Fruit fly (Drosophila melanogaster) whole organism, embryonic: ENCODE data around the gene CG1494.

Experiments used
- B-H2 ChIP-seq: fragments of 200-800 bp; sonication (Bioruptor generic); optimal IDR thresholded peaks from 2 replicates; lab custom pipeline; 2018; ENCODE audit warnings: missing biosample characterization, mild to moderate bottlenecking, missing genetic modification characterization
- CG13624 ChIP-seq: fragments of 200-800 bp; sonication (Bioruptor generic); optimal IDR thresholded peaks from 2 replicates; lab custom pipeline; 2016; ENCODE audit warnings: missing biosample characterization, missing genetic modification characterization
- CG14710 ChIP-seq: fragments of 200-800 bp; sonication (Bioruptor generic); optimal IDR thresholded peaks from 3 replicates; lab custom pipeline; 2019; ENCODE audit warnings: missing biosample characterization, mild to moderate bottlenecking, missing genetic modification characterization, moderate library complexity
- CG15269 ChIP-seq: fragments of 200-800 bp; sonication (Bioruptor generic); optimal IDR thresholded peaks from 2 replicates; lab custom pipeline; 2018; ENCODE audit warnings: missing biosample characterization, mild to moderate bottlenecking, missing genetic modification characterization, moderate library complexity
- CG15514 ChIP-seq: fragments of 200-800 bp; sonication (Bioruptor generic); optimal IDR thresholded peaks from 3 replicates; lab custom pipeline; 2017; ENCODE audit warnings: missing biosample characterization, missing genetic modification characterization, mild to moderate bottlenecking, moderate library complexity, missing genetic modification reagents
- CG1647 ChIP-seq: fragments of 200-800 bp; sonication (Bioruptor generic); optimal IDR thresholded peaks from 3 replicates; lab custom pipeline; 2016; ENCODE audit warnings: missing biosample characterization, missing genetic modification characterization
- CG16813 ChIP-seq: fragments of 200-800 bp; sonication (Bioruptor generic); IDR thresholded peaks from 3 replicates; pipeline ENCODE4 v1.3.6; 2022; ENCODE audit warnings: missing biosample characterization, missing genetic modification characterization; ENCODE audit not compliant: partially characterized antibody
- CG2116 ChIP-seq: fragments of 200-800 bp; sonication (Bioruptor generic); optimal IDR thresholded peaks from 3 replicates; lab custom pipeline; 2018; ENCODE audit warnings: missing biosample characterization, mild to moderate bottlenecking, missing genetic modification characterization
- CG2120 ChIP-seq: fragments of 200-800 bp; sonication (Bioruptor generic); optimal IDR thresholded peaks from 3 replicates; lab custom pipeline; 2016; ENCODE audit warnings: missing biosample characterization, missing genetic modification characterization
- CG30020 ChIP-seq: fragments of 200-800 bp; optimal IDR thresholded peaks from 2 replicates; lab custom pipeline; 2019; ENCODE audit warnings: missing biosample characterization, mild to moderate bottlenecking, missing genetic modification characterization, moderate library complexity
- CG33213 ChIP-seq: fragments of 200-800 bp; sonication (Bioruptor generic); optimal IDR thresholded peaks from 3 replicates; lab custom pipeline; 2016; ENCODE audit warnings: missing biosample characterization, missing genetic modification characterization
- CG34376 ChIP-seq: fragments of 200-800 bp; sonication (Bioruptor generic); optimal IDR thresholded peaks from 2 replicates; lab custom pipeline; 2018; ENCODE audit warnings: missing biosample characterization, mild to moderate bottlenecking, missing genetic modification characterization
- CG4617 ChIP-seq: fragments of 200-800 bp; sonication (Bioruptor generic); optimal IDR thresholded peaks from 3 replicates; lab custom pipeline; 2016; ENCODE audit warnings: missing biosample characterization, missing genetic modification characterization, borderline replicate concordance
- CG4820 ChIP-seq: fragments of 200-800 bp; sonication (Bioruptor generic); optimal IDR thresholded peaks from 3 replicates; lab custom pipeline; 2016; ENCODE audit warnings: missing biosample characterization, missing genetic modification characterization
- CG4854 ChIP-seq: fragments of 200-800 bp; sonication (Bioruptor generic); optimal IDR thresholded peaks from 2 replicates; lab custom pipeline; 2016; ENCODE audit warnings: missing biosample characterization, missing genetic modification characterization, inconsistent platforms
- CG5953 ChIP-seq: fragments of 200-800 bp; sonication (Bioruptor generic); IDR thresholded peaks from 2 replicates; pipeline ENCODE4 v1.3.6; 2022; ENCODE audit warnings: missing biosample characterization, missing genetic modification characterization
- CG6791 ChIP-seq: fragments of 200-800 bp; sonication (Bioruptor generic); IDR thresholded peaks from 3 replicates; pipeline ENCODE4 v1.3.6; 2022; ENCODE audit warnings: missing biosample characterization, missing genetic modification characterization; ENCODE audit not compliant: partially characterized antibody
- CG6854 ChIP-seq: fragments of 200-800 bp; sonication (Bioruptor generic); optimal IDR thresholded peaks from 3 replicates; lab custom pipeline; 2017; ENCODE audit warnings: missing biosample characterization, mild to moderate bottlenecking, missing genetic modification characterization
- CG8924 ChIP-seq: fragments of 200-800 bp; optimal IDR thresholded peaks from 3 replicates; lab custom pipeline; 2019; ENCODE audit warnings: missing biosample characterization, mild to moderate bottlenecking, missing genetic modification characterization, moderate library complexity
- CG8944 ChIP-seq: fragments of 200-800 bp; sonication (Bioruptor generic); optimal IDR thresholded peaks from 3 replicates; lab custom pipeline; 2016; ENCODE audit warnings: missing biosample characterization, missing genetic modification characterization
- CHES-1-like ChIP-seq: fragments of 200-800 bp; sonication (Bioruptor generic); optimal IDR thresholded peaks from 2 replicates; lab custom pipeline; 2016; ENCODE audit warnings: missing biosample characterization, missing genetic modification characterization
- Dip3 ChIP-seq: fragments of 200-800 bp; sonication (Bioruptor generic); optimal IDR thresholded peaks from 3 replicates; lab custom pipeline; 2016; ENCODE audit warnings: missing biosample characterization, missing genetic modification characterization
- Dp ChIP-seq: fragments of 200-800 bp; sonication (Bioruptor generic); optimal IDR thresholded peaks from 2 replicates; lab custom pipeline; 2018; ENCODE audit warnings: missing biosample characterization, mild to moderate bottlenecking, missing genetic modification characterization, moderate library complexity
- Ets97D ChIP-seq: fragments of 200-800 bp; sonication (Bioruptor generic); optimal IDR thresholded peaks from 3 replicates; lab custom pipeline; 2016; ENCODE audit warnings: missing biosample characterization, missing genetic modification characterization
- Fer2 ChIP-seq: fragments of 200-800 bp; sonication (Bioruptor generic); optimal IDR thresholded peaks from 2 replicates; lab custom pipeline; 2018; ENCODE audit warnings: missing biosample characterization, mild to moderate bottlenecking, missing genetic modification characterization, moderate library complexity
- HLHmδ ChIP-seq: fragments of 200-800 bp; sonication (Bioruptor generic); optimal IDR thresholded peaks from 2 replicates; lab custom pipeline; 2018; ENCODE audit warnings: missing biosample characterization, mild to moderate bottlenecking, missing genetic modification characterization, moderate library complexity
- HmgZ ChIP-seq: fragments of 200-800 bp; sonication (Bioruptor generic); optimal IDR thresholded peaks from 2 replicates; lab custom pipeline; 2018; ENCODE audit warnings: missing biosample characterization, mild to moderate bottlenecking, missing genetic modification characterization
- MBD-R2 ChIP-seq: fragments of 200-800 bp; sonication (Bioruptor generic); IDR thresholded peaks from 2 replicates; pipeline ENCODE4 v1.3.6; 2022; ENCODE audit warnings: missing biosample characterization, missing genetic modification characterization
- MESR4 ChIP-seq: fragments of 200-800 bp; sonication (Bioruptor generic); optimal IDR thresholded peaks from 2 replicates; lab custom pipeline; 2018; ENCODE audit warnings: missing biosample characterization, mild to moderate bottlenecking, missing genetic modification characterization, moderate library complexity
- Med ChIP-seq: fragments of 200-800 bp; sonication (Bioruptor generic); peaks from one replicate; lab custom pipeline; 2016; ENCODE audit warnings: missing biosample characterization, missing genetic modification characterization, mild to moderate bottlenecking, inconsistent platforms, moderate library complexity
- Pdp1 ChIP-seq, 2 experiments: fragments of 200-800 bp; sonication (Bioruptor generic); optimal IDR thresholded peaks; 3 replicates each; lab custom pipeline; 2016; ENCODE audit warnings: missing biosample characterization in 2 of 2, missing genetic modification characterization in 2 of 2, mild to moderate bottlenecking in 1 of 2, moderate library complexity in 1 of 2
- Sin3A ChIP-seq: fragments of >200 bp; optimal IDR thresholded peaks from 2 replicates; lab custom pipeline; 2018
- Spps ChIP-seq: fragments of 200-800 bp; sonication (Bioruptor generic); optimal IDR thresholded peaks from 2 replicates; lab custom pipeline; 2018; ENCODE audit warnings: missing biosample characterization, mild to moderate bottlenecking, missing genetic modification characterization
- YL-1 ChIP-seq: fragments of 200-800 bp; sonication (Bioruptor generic); optimal IDR thresholded peaks from 3 replicates; lab custom pipeline; 2017; ENCODE audit warnings: missing biosample characterization, mild to moderate bottlenecking, missing genetic modification characterization
- ato ChIP-seq: fragments of 200-800 bp; sonication (Bioruptor generic); IDR thresholded peaks from 2 replicates; pipeline ENCODE4 v1.3.6; 2022; ENCODE audit warnings: missing biosample characterization, missing genetic modification characterization; ENCODE audit not compliant: partially characterized antibody
- bab2 ChIP-seq: fragments of 200-800 bp; sonication (Bioruptor generic); optimal IDR thresholded peaks from 2 replicates; lab custom pipeline; 2016; ENCODE audit warnings: missing biosample characterization, missing genetic modification characterization
- dmrt11E ChIP-seq: fragments of 200-800 bp; sonication (Bioruptor generic); optimal IDR thresholded peaks from 3 replicates; lab custom pipeline; 2018; ENCODE audit warnings: missing biosample characterization, mild to moderate bottlenecking, missing genetic modification characterization, moderate library complexity
- ftz-f1 ChIP-seq: fragments of 200-800 bp; sonication (Bioruptor generic); optimal IDR thresholded peaks from 2 replicates; lab custom pipeline; 2016; ENCODE audit warnings: missing biosample characterization, missing genetic modification characterization
- gfzf ChIP-seq: fragments of 200-800 bp; sonication (Bioruptor generic); optimal IDR thresholded peaks from 2 replicates; lab custom pipeline; 2016; ENCODE audit warnings: missing biosample characterization, mild to moderate bottlenecking, missing genetic modification characterization, moderate library complexity
- inv ChIP-seq: fragments of 200-800 bp; sonication (Bioruptor generic); IDR thresholded peaks from 2 replicates; pipeline ENCODE4 v1.3.6; 2022; ENCODE audit warnings: missing biosample characterization, missing genetic modification characterization; ENCODE audit not compliant: partially characterized antibody
- kay ChIP-seq: fragments of 200-800 bp; sonication (Bioruptor generic); optimal IDR thresholded peaks from 2 replicates; lab custom pipeline; 2016; ENCODE audit warnings: missing biosample characterization, missing genetic modification characterization
- mld ChIP-seq: fragments of 200-800 bp; sonication (Bioruptor generic); IDR thresholded peaks from 3 replicates; pipeline ENCODE4 v1.3.6; 2022; ENCODE audit warnings: missing biosample characterization, missing genetic modification characterization; ENCODE audit not compliant: partially characterized antibody
- nerfin-1 ChIP-seq: fragments of 200-800 bp; sonication (Bioruptor generic); optimal IDR thresholded peaks from 3 replicates; lab custom pipeline; 2019; ENCODE audit warnings: missing biosample characterization, mild to moderate bottlenecking, missing genetic modification characterization, moderate library complexity
- unc-4 ChIP-seq: fragments of 200-800 bp; sonication (Bioruptor generic); IDR thresholded peaks from 2 replicates; pipeline ENCODE4 v1.3.6; 2022; ENCODE audit warnings: missing biosample characterization, missing genetic modification characterization; ENCODE audit not compliant: partially characterized antibody
- usp ChIP-seq: fragments of >200 bp; optimal IDR thresholded peaks from 2 replicates; lab custom pipeline; 2017; ENCODE audit warnings: missing biosample characterization, missing genetic modification characterization
- zen2 ChIP-seq: fragments of 200-800 bp; sonication (Bioruptor generic); IDR thresholded peaks from 3 replicates; pipeline ENCODE4 v1.3.6; 2022; ENCODE audit warnings: missing biosample characterization, missing genetic modification characterization; ENCODE audit not compliant: partially characterized antibody

CG1494 gene

dm6 chrX:21315852-21316251 is 30.8 kb downstream of the CG1494 start, which contains the start of gene Rpt6 (continued):
- no peak for TF ChIP-seq bab2 (GFP tag; lab: Kevin White, UChicago)
- no peak for TF ChIP-seq CG8944 (GFP tag; lab: Kevin White, UChicago)
- TF ChIP-seq nerfin-1 (tag; lab: Kevin White, UChicago) = no peak
- peak; percentile 84 for TF ChIP-seq MESR4
- no peak for TF ChIP-seq CG15269 (tag; lab: Kevin White, UChicago)
- peak; percentile 14 for TF ChIP-seq CHES-1-like (GFP tag; lab: Kevin White, UChicago)
- peak; percentile 12 for TF ChIP-seq kay (GFP tag; lab: Kevin White, UChicago)
- peak; percentile 17 for TF ChIP-seq HmgZ (tag; lab: Kevin White, UChicago)
- no peak for TF ChIP-seq dmrt11E (tag; lab: Kevin White, UChicago)
- TF ChIP-seq gfzf (GFP tag; lab: Kevin White, UChicago) = peak; percentile 43
- peak; percentile 76 for TF ChIP-seq CG4820 (GFP tag; lab: Kevin White, UChicago)
- no peak for TF ChIP-seq Spps (tag; lab: Kevin White, UChicago)
- no peak for TF ChIP-seq HLHmδ
- TF ChIP-seq inv = peak; percentile 67
- TF ChIP-seq CG6791 = peak; percentile 86
- TF ChIP-seq B-H2 = peak; percentile 18
- TF ChIP-seq usp (GFP tag; lab: Kevin White, UChicago) = no peak
- no peak for TF ChIP-seq ftz-f1 (GFP tag; lab: Kevin White, UChicago)
- TF ChIP-seq Med (GFP tag; lab: Kevin White, UChicago) = peak; percentile 84
- TF ChIP-seq YL-1 = peak; percentile 26
- TF ChIP-seq CG14710 = peak; percentile 45
- peak; percentile 36 for TF ChIP-seq CG4617 (GFP tag; lab: Kevin White, UChicago)
- TF ChIP-seq CG15514 (GFP tag; lab: Kevin White, UChicago) = peak; percentile 50
- TF ChIP-seq mld (GFP tag; lab: Robert Waterston, UW) = peak; percentile 26; the same call in 1 of the 3 replicates
- no peak for TF ChIP-seq Fer2 (tag; lab: Kevin White, UChicago)
- TF ChIP-seq CG5953 = no peak
- peak; percentile 56; the same call in 1 of the 2 replicates for TF ChIP-seq ato
- TF ChIP-seq CG1647 (GFP tag; lab: Kevin White, UChicago) = no peak
- peak; percentile 10 for TF ChIP-seq CG13624 (GFP tag; lab: Kevin White, UChicago)
- TF ChIP-seq CG2116 (GFP tag; lab: Kevin White, UChicago) = peak; percentile 63
- no peak for TF ChIP-seq CG6854 (GFP tag; lab: Kevin White, UChicago)
- peak; percentile 7 for TF ChIP-seq Sin3A (lab: Kevin White, UChicago)
- TF ChIP-seq Dip3 (GFP tag; lab: Kevin White, UChicago) = no peak
- peak; percentile 10 for TF ChIP-seq CG30020 (tag; lab: Kevin White, UChicago)
- peak; percentile 20 for TF ChIP-seq CG33213
- TF ChIP-seq zen2 (GFP tag; lab: Robert Waterston, UW) = peak; percentile 66; the same call in 1 of the 3 replicates
- TF ChIP-seq CG34376 (GFP tag; lab: Kevin White, UChicago) = no peak
- peak; percentile 60 for TF ChIP-seq Dp
- TF ChIP-seq CG16813 = peak; percentile 69
- no peak for TF ChIP-seq CG4854 (GFP tag; lab: Kevin White, UChicago)
- peak; percentile 4 for TF ChIP-seq CG8924 (tag; lab: Kevin White, UChicago)
- peak in 1 of 2 experiments; percentile 31 for TF ChIP-seq Pdp1 (GFP tag; optimal IDR thresholded peaks at IDR 0.05; lab: Kevin White, UChicago)
- peak; percentile 65 for TF ChIP-seq MBD-R2 (GFP tag; lab: Robert Waterston, UW)
- TF ChIP-seq Ets97D = peak; percentile 39
- peak; percentile 74 for TF ChIP-seq unc-4 (GFP tag; lab: Robert Waterston, UW)
- TF ChIP-seq CG2120 = peak; percentile 23
